Fruit fly (Drosophila melanogaster) whole organism, wandering third instar larva: Measurements from ENCODE around the gene lmgB.

ENCODE experiments used
- Abd-B ChIP-seq: fragments of >200 bp; optimal IDR thresholded peaks from 2 replicates; lab custom pipeline; 2017; ENCODE audit warnings: missing biosample characterization, missing genetic modification characterization
- CG32264 ChIP-seq: fragments of 200-800 bp; sonication (Bioruptor generic); optimal IDR thresholded peaks from 2 replicates; lab custom pipeline; 2016; ENCODE audit warnings: missing biosample characterization, missing genetic modification characterization
- CG9705 ChIP-seq: fragments of 200-800 bp; sonication (Bioruptor generic); optimal IDR thresholded peaks from 2 replicates; lab custom pipeline; 2018; ENCODE audit warnings: missing biosample characterization, mild to moderate bottlenecking, missing genetic modification characterization
- CrebA ChIP-seq: fragments of 200-800 bp; sonication (Bioruptor generic); optimal IDR thresholded peaks from 2 replicates; lab custom pipeline; 2016; ENCODE audit warnings: missing biosample characterization, mild to moderate bottlenecking, missing genetic modification characterization, borderline replicate concordance
- Dif ChIP-seq: fragments of 200-275, 200-300 bp; sonication (Bioruptor generic); optimal IDR thresholded peaks from 2 replicates; lab custom pipeline; 2018; ENCODE audit warnings: missing biosample characterization, missing genetic modification characterization; ENCODE audit not compliant: partially characterized antibody
- GATAd ChIP-seq: sonication (Bioruptor generic); optimal IDR thresholded peaks from 2 replicates; lab custom pipeline; 2016; ENCODE audit warnings: missing biosample characterization, missing genetic modification characterization
- HLH106 ChIP-seq: fragments of 200-800 bp; optimal IDR thresholded peaks from 3 replicates; lab custom pipeline; 2019; ENCODE audit warnings: missing biosample characterization, mild to moderate bottlenecking, missing genetic modification characterization, moderate library complexity
- Hnf4 ChIP-seq: fragments of 200-800 bp; sonication (Bioruptor generic); optimal IDR thresholded peaks from 2 replicates; lab custom pipeline; 2016; ENCODE audit warnings: missing biosample characterization, mild to moderate bottlenecking, missing genetic modification characterization
- Hr78 ChIP-seq: fragments of >200 bp; optimal IDR thresholded peaks from 2 replicates; lab custom pipeline; 2017; ENCODE audit warnings: missing biosample characterization, missing genetic modification characterization
- Hr83 ChIP-seq: fragments of 200-300 bp; sonication (Bioruptor generic); optimal IDR thresholded peaks from 2 replicates; lab custom pipeline; 2016; ENCODE audit warnings: missing biosample characterization, mild to moderate bottlenecking, missing genetic modification characterization, moderate library complexity; ENCODE audit not compliant: poor library complexity, severe bottlenecking
- Jra ChIP-seq: sonication (Bioruptor generic); optimal IDR thresholded peaks from 2 replicates; lab custom pipeline; 2016; ENCODE audit warnings: missing biosample characterization, missing genetic modification characterization
- Mio ChIP-seq: sonication (Bioruptor generic); optimal IDR thresholded peaks from 2 replicates; lab custom pipeline; 2016; ENCODE audit warnings: missing biosample characterization, missing genetic modification characterization
- Myc ChIP-seq: fragments of >200 bp; optimal IDR thresholded peaks from 2 replicates; lab custom pipeline; 2017
- N ChIP-seq: fragments of >200 bp; optimal IDR thresholded peaks from 2 replicates; lab custom pipeline; 2018; ENCODE audit warnings: missing biosample characterization, missing external identifiers, missing genetic modification characterization
- OdsH ChIP-seq: fragments of 200-800 bp; sonication (Bioruptor generic); optimal IDR thresholded peaks from 2 replicates; lab custom pipeline; 2016; ENCODE audit warnings: missing biosample characterization, mild to moderate bottlenecking, missing genetic modification characterization
- Rel ChIP-seq, 2 experiments: fragments of 200-800 bp; sonication (Bioruptor generic) in 1 of 2; optimal IDR thresholded peaks; 2 replicates in 1 of 2; 3 replicates in 1 of 2; lab custom pipeline; 2016 to 2019; ENCODE audit warnings: mild to moderate bottlenecking in 2 of 2, missing biosample characterization in 2 of 2, missing genetic modification characterization in 2 of 2, moderate library complexity in 1 of 2
- Sp1 ChIP-seq: fragments of 200-800 bp; sonication (Bioruptor generic); optimal IDR thresholded peaks from 3 replicates; lab custom pipeline; 2019; ENCODE audit warnings: missing biosample characterization, mild to moderate bottlenecking, missing genetic modification characterization, moderate library complexity
- Vsx2 ChIP-seq: fragments of 200-300, 225-300 bp; sonication (Bioruptor generic); optimal IDR thresholded peaks from 2 replicates; lab custom pipeline; 2018; ENCODE audit warnings: missing biosample characterization, missing genetic modification characterization; ENCODE audit not compliant: partially characterized antibody
- br ChIP-seq: fragments of 200-800 bp; sonication (Bioruptor generic); optimal IDR thresholded peaks from 2 replicates; lab custom pipeline; 2016; ENCODE audit warnings: missing biosample characterization, missing genetic modification characterization
- brk ChIP-seq: fragments of 200-800 bp; sonication (Bioruptor generic); optimal IDR thresholded peaks from 2 replicates; lab custom pipeline; 2016; ENCODE audit warnings: missing biosample characterization, mild to moderate bottlenecking, missing genetic modification characterization
- dl ChIP-seq, 2 experiments: fragments of 175-275, 200-275 bp in 1 of 2; fragments of 200-275 bp in 1 of 2; sonication (Bioruptor generic); optimal IDR thresholded peaks; lab custom pipeline; 2018; ENCODE audit warnings: mild to moderate bottlenecking in 2 of 2, missing biosample characterization in 2 of 2, missing genetic modification characterization in 2 of 2, moderate library complexity in 2 of 2; ENCODE audit not compliant: partially characterized antibody in 2 of 2, insufficient read depth in 1 of 2
- dmrt93B ChIP-seq: fragments of 200-800 bp; sonication (Bioruptor generic); optimal IDR thresholded peaks from 2 replicates; lab custom pipeline; 2018; ENCODE audit warnings: missing biosample characterization, mild to moderate bottlenecking, missing genetic modification characterization
- dsf ChIP-seq: sonication (Bioruptor generic); optimal IDR thresholded peaks from 2 replicates; lab custom pipeline; 2016; ENCODE audit warnings: missing biosample characterization, missing genetic modification characterization, borderline replicate concordance
- ey ChIP-seq: fragments of 200-800 bp; sonication (Bioruptor generic); optimal IDR thresholded peaks from 2 replicates; lab custom pipeline; 2016; ENCODE audit warnings: missing biosample characterization, missing genetic modification characterization
- foxo ChIP-seq, 2 experiments: fragments of 200-800 bp; sonication (Bioruptor generic); optimal IDR thresholded peaks; 2 replicates in 1 of 2; 3 replicates in 1 of 2; lab custom pipeline; 2016 to 2017; ENCODE audit warnings: missing biosample characterization in 2 of 2, missing genetic modification characterization in 2 of 2
- fru ChIP-seq: fragments of 200-800 bp; sonication (Bioruptor generic); optimal IDR thresholded peaks from 3 replicates; lab custom pipeline; 2016; ENCODE audit warnings: missing biosample characterization, mild to moderate bottlenecking, missing genetic modification characterization
- h ChIP-seq: fragments of 200-800 bp; sonication (Bioruptor generic); optimal IDR thresholded peaks from 3 replicates; lab custom pipeline; 2016; ENCODE audit warnings: missing biosample characterization, mild to moderate bottlenecking, missing genetic modification characterization
- jim ChIP-seq: fragments of 175-275, 200-325 bp; sonication (Bioruptor generic); optimal IDR thresholded peaks from 2 replicates; lab custom pipeline; 2016; ENCODE audit warnings: missing biosample characterization, mild to moderate bottlenecking, missing genetic modification characterization
- lola ChIP-seq: fragments of >200 bp; optimal IDR thresholded peaks from 2 replicates; lab custom pipeline; 2017; ENCODE audit warnings: missing biosample characterization, missing genetic modification characterization
- pan ChIP-seq: fragments of >200 bp; optimal IDR thresholded peaks from 2 replicates; lab custom pipeline; 2017
- psq ChIP-seq: fragments of 200-800 bp; sonication (Bioruptor generic); optimal IDR thresholded peaks from 3 replicates; lab custom pipeline; 2017; ENCODE audit warnings: missing biosample characterization, mild to moderate bottlenecking, missing genetic modification characterization, moderate library complexity
- rgr ChIP-seq: fragments of 200-800 bp; sonication (Bioruptor generic); optimal IDR thresholded peaks from 3 replicates; lab custom pipeline; 2016; ENCODE audit warnings: missing biosample characterization, mild to moderate bottlenecking, missing genetic modification characterization
- sage ChIP-seq: fragments of 200-800 bp; sonication (Bioruptor generic); optimal IDR thresholded peaks from 2 replicates; lab custom pipeline; 2016; ENCODE audit warnings: missing biosample characterization, mild to moderate bottlenecking, missing genetic modification characterization
- sv ChIP-seq: fragments of 200-800 bp; sonication (Bioruptor generic); optimal IDR thresholded peaks from 3 replicates; lab custom pipeline; 2016; ENCODE audit warnings: missing biosample characterization, missing genetic modification characterization
- tai ChIP-seq: sonication (Bioruptor generic); optimal IDR thresholded peaks from 2 replicates; lab custom pipeline; 2016; ENCODE audit warnings: missing biosample characterization, missing genetic modification characterization
- usp ChIP-seq: fragments of >200 bp; optimal IDR thresholded peaks from 2 replicates; lab custom pipeline; 2017; ENCODE audit warnings: missing biosample characterization, missing genetic modification characterization
- woc ChIP-seq: sonication (Bioruptor generic); optimal IDR thresholded peaks from 2 replicates; lab custom pipeline; 2016; ENCODE audit warnings: missing biosample characterization, mild to moderate bottlenecking, missing genetic modification characterization

The lmgB gene

DNA sequence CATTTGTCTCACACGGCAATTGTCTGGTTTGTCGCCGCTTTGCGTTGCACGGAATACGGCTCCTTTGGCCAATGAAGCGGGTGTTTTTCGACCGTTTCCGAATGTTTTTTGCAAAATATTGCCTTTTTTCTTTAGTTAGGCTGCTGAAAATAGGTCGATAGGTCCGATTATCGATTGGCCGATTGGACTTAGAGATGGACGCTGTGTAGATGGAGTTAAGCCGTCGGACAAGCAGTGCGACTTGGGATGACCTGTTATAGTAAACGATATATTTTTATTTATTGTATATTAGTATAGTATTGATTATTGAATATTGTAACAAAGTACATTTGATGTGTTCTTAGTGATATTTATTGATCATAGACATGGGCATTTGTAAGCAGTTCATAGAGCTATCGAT lies at the start of gene lmgB, which contains the start of gene lmgA:
Gene lmgB (minus strand): TSS at position 301 of the 400 bp plus-strand sequence.
Gene lmgA (minus strand): TSS at position 301 of the 400 bp plus-strand sequence.
- TF ChIP-seq h (GFP tag; lab: Kevin White, UChicago) (peak; percentile 42), tai (GFP tag; lab: Kevin White, UChicago) (no peak), foxo (GFP tag; optimal IDR thresholded peaks at IDR 0.05; lab: Kevin White, UChicago) (peak in 1 of 2 experiments; percentile 68), CG9705 (GFP tag; lab: Kevin White, UChicago) (no peak), Myc (lab: Kevin White, UChicago) (no peak), Mio (GFP tag; lab: Kevin White, UChicago) (no peak), CrebA (no peak), OdsH (GFP tag; lab: Kevin White, UChicago) (peak; percentile 31), Jra (no peak), fru (GFP tag; lab: Kevin White, UChicago) (peak; percentile 7), dsf (GFP tag; lab: Kevin White, UChicago) (no peak), N (no peak), dmrt93B (GFP tag; lab: Kevin White, UChicago) (no peak), rgr (GFP tag; lab: Kevin White, UChicago) (peak; percentile 59), HLH106 (tag; lab: Kevin White, UChicago) (peak; percentile 14), brk (no peak), woc (no peak), lola (GFP tag; lab: Kevin White, UChicago) (no peak), Hnf4 (GFP tag; lab: Kevin White, UChicago) (peak; percentile 51), Vsx2 (GFP tag; lab: Kevin White, UChicago) (no peak), Hr78 (no peak), sv (GFP tag; lab: Kevin White, UChicago) (peak; percentile 22), pan (lab: Kevin White, UChicago) (no peak), dl (GFP tag; optimal IDR thresholded peaks at IDR 0.05; lab: Kevin White, UChicago; ENCODE audit: insufficient read depth in 1 of 2, partially characterized antibody in 2 of 2) (no peak), usp (no peak), sage (GFP tag; lab: Kevin White, UChicago) (peak; percentile 27), Hr83 (GFP tag; lab: Kevin White, UChicago) (peak; percentile 73), GATAd (GFP tag; lab: Kevin White, UChicago) (no peak), jim (GFP tag; lab: Kevin White, UChicago) (peak; percentile 63)

DNA sequence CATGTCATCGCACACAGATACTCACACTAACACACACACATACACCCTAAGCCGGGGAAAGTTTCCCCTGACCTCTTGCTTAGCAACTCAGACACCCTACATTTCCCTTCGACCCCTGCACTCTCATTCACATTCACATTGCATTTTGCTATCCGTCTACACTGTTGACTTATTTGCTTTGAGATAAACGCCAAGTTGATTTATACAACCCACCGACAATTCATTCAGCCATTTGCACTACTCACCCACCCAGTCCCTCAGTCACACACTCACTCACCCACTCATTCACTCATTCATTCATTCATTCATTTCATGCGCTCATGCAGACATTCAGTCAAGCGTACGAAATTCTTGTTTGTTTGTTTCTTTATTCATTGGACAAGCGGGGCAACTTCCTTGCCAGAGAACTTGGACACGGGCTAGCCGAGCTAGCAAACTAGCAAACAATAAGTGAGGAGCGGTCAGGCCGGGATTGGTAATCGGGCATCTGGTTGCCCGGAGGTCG lies 48.1 kb upstream of the lmgB start:
- TF ChIP-seq Rel (GFP tag; optimal IDR thresholded peaks at IDR 0.05; lab: Kevin White, UChicago) (no peak), Rel (tag; optimal IDR thresholded peaks at IDR 0.05; lab: Kevin White, UChicago) (no peak), jim (GFP tag; lab: Kevin White, UChicago) (no peak), Jra (no peak), CG9705 (GFP tag; lab: Kevin White, UChicago) (no peak), woc (no peak), Hnf4 (GFP tag; lab: Kevin White, UChicago) (no peak), usp (no peak), sv (GFP tag; lab: Kevin White, UChicago) (no peak)

DNA sequence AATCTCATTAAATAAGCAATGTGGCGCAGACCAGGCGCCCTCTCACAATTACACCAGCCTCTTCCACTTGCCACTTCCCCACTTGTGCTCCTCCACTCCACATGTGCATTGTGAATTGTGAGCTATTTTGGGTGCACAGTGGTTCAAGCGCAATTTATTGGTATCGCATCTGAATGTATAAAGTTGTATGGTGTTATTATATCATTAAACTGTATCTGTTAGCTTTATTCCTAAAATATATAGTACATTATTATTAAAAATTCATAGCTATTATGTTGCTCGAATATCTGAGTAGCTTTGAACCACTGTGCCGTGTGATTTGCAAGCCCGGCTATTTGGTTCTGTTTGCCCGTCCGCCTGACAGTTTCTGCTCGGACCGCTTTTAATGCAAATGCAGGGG lies 46.5 kb upstream of the lmgB start:
- TF ChIP-seq pan (lab: Kevin White, UChicago) (no peak), lola (GFP tag; lab: Kevin White, UChicago) (no peak), Rel (GFP tag; optimal IDR thresholded peaks at IDR 0.05; lab: Kevin White, UChicago) (peak; percentile 72), Rel (tag; optimal IDR thresholded peaks at IDR 0.05; lab: Kevin White, UChicago) (peak; percentile 30), dsf (GFP tag; lab: Kevin White, UChicago) (peak; percentile 33), CG32264 (GFP tag; lab: Kevin White, UChicago) (peak; percentile 38), Hnf4 (GFP tag; lab: Kevin White, UChicago) (peak; percentile 77), GATAd (GFP tag; lab: Kevin White, UChicago) (no peak), Sp1 (GFP tag; lab: Kevin White, UChicago) (peak; percentile 81), sv (GFP tag; lab: Kevin White, UChicago) (peak; percentile 72), br (peak; percentile 73), dmrt93B (GFP tag; lab: Kevin White, UChicago) (peak; percentile 65), brk (peak; percentile 80), OdsH (GFP tag; lab: Kevin White, UChicago) (peak; percentile 88), woc (peak; percentile 21), psq (GFP tag; lab: Kevin White, UChicago) (peak; percentile 78), CG9705 (GFP tag; lab: Kevin White, UChicago) (peak; percentile 34), jim (GFP tag; lab: Kevin White, UChicago) (no peak), Hr83 (GFP tag; lab: Kevin White, UChicago) (no peak), sage (GFP tag; lab: Kevin White, UChicago) (peak; percentile 72), HLH106 (tag; lab: Kevin White, UChicago) (peak; percentile 79), Hr78 (no peak), CrebA (no peak), fru (GFP tag; lab: Kevin White, UChicago) (peak; percentile 78), ey (GFP tag; lab: Kevin White, UChicago) (peak; percentile 79), Abd-B (GFP tag; lab: Kevin White, UChicago) (no peak), Myc (lab: Kevin White, UChicago) (no peak), N (no peak), Mio (GFP tag; lab: Kevin White, UChicago) (no peak), dl (GFP tag; optimal IDR thresholded peaks at IDR 0.05; lab: Kevin White, UChicago; ENCODE audit: insufficient read depth in 1 of 2, partially characterized antibody in 2 of 2) (no peak), Vsx2 (GFP tag; lab: Kevin White, UChicago) (no peak), rgr (GFP tag; lab: Kevin White, UChicago) (peak; percentile 88), tai (GFP tag; lab: Kevin White, UChicago) (peak; percentile 59), Jra (peak; percentile 54), foxo (GFP tag; optimal IDR thresholded peaks at IDR 0.05; lab: Kevin White, UChicago) (peak in 1 of 2 experiments; percentile 92), h (GFP tag; lab: Kevin White, UChicago) (peak; percentile 89), Dif (GFP tag; lab: Kevin White, UChicago) (no peak)
